Worm (Caenorhabditis elegans) whole organism, late embryonic: ENCODE measurements around the gene T03D3.5.

Experiments used
- K02D7.2 ChIP-seq: sonication (generic microtip); optimal IDR thresholded peaks from 2 replicates; lab custom pipeline; 2017; ENCODE audit warnings: mild to moderate bottlenecking, missing genetic modification characterization, missing compliant biosample characterization
- ama-1 ChIP-seq: fragments of 150-350 bp; optimal IDR thresholded peaks from 2 replicates; lab custom pipeline; 2014
- dve-1 ChIP-seq: sonication (generic microtip); optimal IDR thresholded peaks from 2 replicates; lab custom pipeline; 2017; ENCODE audit warnings: antibody characterized with exemption, mild to moderate bottlenecking, missing genetic modification characterization, missing compliant biosample characterization
- ets-4 ChIP-seq: sonication (generic microtip); optimal IDR thresholded peaks from 2 replicates; lab custom pipeline; 2016; ENCODE audit warnings: missing genetic modification characterization, missing compliant biosample characterization
- hlh-30 ChIP-seq: sonication (generic microtip); optimal IDR thresholded peaks from 2 replicates; lab custom pipeline; 2017; ENCODE audit warnings: antibody characterized with exemption, missing genetic modification characterization, missing compliant biosample characterization; ENCODE audit not compliant: insufficient read depth
- lim-6 ChIP-seq: sonication (generic microtip); optimal IDR thresholded peaks from 2 replicates; lab custom pipeline; 2016; ENCODE audit warnings: missing genetic modification characterization, missing compliant biosample characterization
- madf-2 ChIP-seq: sonication (generic microtip); optimal IDR thresholded peaks from 2 replicates; lab custom pipeline; 2017; ENCODE audit warnings: missing genetic modification characterization, missing compliant biosample characterization
- mec-3 ChIP-seq: sonication (generic microtip); optimal IDR thresholded peaks from 2 replicates; lab custom pipeline; 2016; ENCODE audit warnings: borderline replicate concordance, missing genetic modification characterization, missing compliant biosample characterization
- npax-4 ChIP-seq: sonication (generic microtip); optimal IDR thresholded peaks from 2 replicates; lab custom pipeline; 2016; ENCODE audit warnings: missing genetic modification characterization, missing compliant biosample characterization
- pag-3 ChIP-seq: sonication (generic microtip); optimal IDR thresholded peaks from 2 replicates; lab custom pipeline; 2016; ENCODE audit warnings: missing compliant biosample characterization, missing genetic modification characterization, borderline replicate concordance
- pat-9 ChIP-seq: fragments of 200-800 bp; sonication (Bioruptor generic); optimal IDR thresholded peaks from 2 replicates; lab custom pipeline; 2018; ENCODE audit warnings: mild to moderate bottlenecking, missing genetic modification characterization, moderate library complexity, missing compliant biosample characterization
- unc-42 ChIP-seq: sonication (generic microtip); optimal IDR thresholded peaks from 2 replicates; lab custom pipeline; 2016; ENCODE audit warnings: missing genotype, missing genetic modification characterization, missing compliant biosample characterization

DNA sequence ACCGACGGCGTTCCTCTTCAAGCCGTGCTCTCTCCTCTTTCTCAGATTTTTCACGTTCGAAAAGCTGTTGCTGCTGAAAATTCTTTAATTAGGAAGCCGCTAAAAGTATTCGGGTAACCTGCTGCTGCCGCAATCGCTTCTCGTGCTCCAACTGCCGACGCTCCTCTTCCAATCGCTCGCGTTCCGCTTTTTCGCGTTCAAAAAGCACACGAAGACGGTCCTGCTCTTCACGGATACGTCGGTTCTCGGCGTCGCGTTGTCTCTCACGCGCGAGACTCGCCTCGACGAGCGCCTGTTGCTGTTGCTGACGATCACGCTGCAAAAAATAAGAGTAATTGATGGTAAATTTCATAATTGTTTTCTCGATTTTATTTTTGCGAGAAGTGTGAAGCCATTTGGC lies 26.0 kb downstream of the T03D3.5 start:
- TF ChIP-seq ets-4 (no peak), ama-1 (lab: Kevin White, UChicago) (no peak), K02D7.2 (no peak), unc-42 (tag; lab: Kevin White, UChicago) (no peak), pat-9 (tag; lab: Kevin White, UChicago) (no peak), mec-3 (tag; lab: Kevin White, UChicago) (no peak), pag-3 (tag; lab: Kevin White, UChicago) (no peak), dve-1 (tag; lab: Kevin White, UChicago) (no peak), hlh-30 (no peak), lim-6 (tag; lab: Kevin White, UChicago) (no peak), npax-4 (tag; lab: Kevin White, UChicago) (no peak), madf-2 (no peak)
